Fruit fly (Drosophila melanogaster) whole organism, embryonic: Measurements from ENCODE around the gene CG11367.

ENCODE experiments used
- Abd-B ChIP-seq: fragments of 200-800 bp; sonication (Bioruptor generic); optimal IDR thresholded peaks from 2 replicates; lab custom pipeline; 2018; ENCODE audit warnings: missing biosample characterization, mild to moderate bottlenecking, missing genetic modification characterization, moderate library complexity
- Adf1 ChIP-seq: fragments of 200-800 bp; sonication (Bioruptor generic); IDR thresholded peaks from 2 replicates; pipeline ENCODE4 v1.3.6; 2022; ENCODE audit warnings: missing biosample characterization, missing genetic modification characterization
- BtbVII ChIP-seq: fragments of 200-800 bp; sonication (Bioruptor generic); optimal IDR thresholded peaks from 3 replicates; lab custom pipeline; 2017; ENCODE audit warnings: missing biosample characterization, mild to moderate bottlenecking, missing genetic modification characterization
- CG10267 ChIP-seq: fragments of 200-800 bp; sonication (Bioruptor generic); optimal IDR thresholded peaks from 2 replicates; lab custom pipeline; 2018; ENCODE audit warnings: missing biosample characterization, mild to moderate bottlenecking, missing genetic modification characterization, moderate library complexity
- CG12769 ChIP-seq: fragments of 200-800 bp; sonication (Bioruptor generic); optimal IDR thresholded peaks from 2 replicates; lab custom pipeline; 2019; ENCODE audit warnings: missing biosample characterization, mild to moderate bottlenecking, missing genetic modification characterization, moderate library complexity
- CG13287 ChIP-seq: fragments of 200-800 bp; sonication (Bioruptor generic); IDR thresholded peaks from 2 replicates; pipeline ENCODE4 v1.3.6; 2022; ENCODE audit warnings: missing biosample characterization, missing genetic modification characterization; ENCODE audit not compliant: partially characterized antibody
- CG14441 ChIP-seq: fragments of 200-800 bp; sonication (Bioruptor generic); IDR thresholded peaks from 2 replicates; pipeline ENCODE4 v1.3.6; 2022; ENCODE audit warnings: missing biosample characterization, missing genetic modification characterization
- CG1602 ChIP-seq: fragments of 200-800 bp; sonication (Bioruptor generic); optimal IDR thresholded peaks from 3 replicates; lab custom pipeline; 2016; ENCODE audit warnings: missing biosample characterization, missing genetic modification characterization
- CG16779 ChIP-seq: fragments of 200-800 bp; sonication (Bioruptor generic); IDR thresholded peaks from 2 replicates; pipeline ENCODE4 v1.3.6; 2022; ENCODE audit warnings: missing biosample characterization, missing genetic modification characterization
- CG16815 ChIP-seq: fragments of 200-800 bp; sonication (Bioruptor generic); optimal IDR thresholded peaks from 3 replicates; lab custom pipeline; 2017; ENCODE audit warnings: missing biosample characterization, mild to moderate bottlenecking, missing genetic modification characterization
- CG1832 ChIP-seq: fragments of 200-800 bp; sonication (Bioruptor generic); optimal IDR thresholded peaks from 2 replicates; lab custom pipeline; 2017; ENCODE audit warnings: missing biosample characterization, mild to moderate bottlenecking, missing genetic modification characterization, inconsistent platforms
- CG18619 ChIP-seq: fragments of 200-800 bp; sonication (Bioruptor generic); optimal IDR thresholded peaks from 3 replicates; lab custom pipeline; 2017; ENCODE audit warnings: missing biosample characterization, mild to moderate bottlenecking, missing genetic modification characterization
- CG2199 ChIP-seq: fragments of 200-800 bp; sonication (Bioruptor generic); IDR thresholded peaks from 3 replicates; pipeline ENCODE4 v1.3.6; 2022; ENCODE audit warnings: missing biosample characterization, missing genetic modification characterization
- CG30020 ChIP-seq: fragments of 200-800 bp; optimal IDR thresholded peaks from 2 replicates; lab custom pipeline; 2019; ENCODE audit warnings: missing biosample characterization, mild to moderate bottlenecking, missing genetic modification characterization, moderate library complexity
- CG31224 ChIP-seq: fragments of 200-800 bp; sonication (Bioruptor generic); IDR thresholded peaks from 2 replicates; pipeline ENCODE4 v1.3.6; 2022; ENCODE audit warnings: missing biosample characterization, missing genetic modification characterization
- CG32767 ChIP-seq: fragments of 200-800 bp; sonication (Bioruptor generic); IDR thresholded peaks from 2 replicates; pipeline ENCODE4 v1.3.6; 2022; ENCODE audit warnings: missing biosample characterization, missing genetic modification characterization
- CG43689 ChIP-seq: fragments of 200-800 bp; sonication (Bioruptor generic); IDR thresholded peaks from 2 replicates; pipeline ENCODE4 v1.3.6; 2022; ENCODE audit warnings: missing biosample characterization, missing genetic modification characterization
- CG4730 ChIP-seq: fragments of 200-800 bp; sonication (Bioruptor generic); IDR thresholded peaks from 2 replicates; pipeline ENCODE4 v1.3.6; 2022; ENCODE audit warnings: missing biosample characterization, missing genetic modification characterization
- CG5180 ChIP-seq: fragments of 200-800 bp; sonication (Bioruptor generic); optimal IDR thresholded peaks from 3 replicates; lab custom pipeline; 2017; ENCODE audit warnings: missing biosample characterization, missing genetic modification characterization, mild to moderate bottlenecking, moderate library complexity, missing genetic modification reagents
- Dll ChIP-seq: fragments of 200-800 bp; sonication (Bioruptor generic); IDR thresholded peaks from 4 replicates; pipeline ENCODE4 v1.3.6; 2022; ENCODE audit warnings: missing biosample characterization, missing genetic modification characterization; ENCODE audit not compliant: partially characterized antibody
- Dp ChIP-seq: fragments of 200-800 bp; sonication (Bioruptor generic); optimal IDR thresholded peaks from 2 replicates; lab custom pipeline; 2018; ENCODE audit warnings: missing biosample characterization, mild to moderate bottlenecking, missing genetic modification characterization, moderate library complexity
- Hand ChIP-seq: fragments of 200-800 bp; sonication (Bioruptor generic); optimal IDR thresholded peaks from 2 replicates; lab custom pipeline; 2017; ENCODE audit warnings: mild to moderate bottlenecking, missing biosample characterization, missing genetic modification reagents, missing genetic modification characterization
- Hr51 ChIP-seq, 2 experiments: fragments of 200-800 bp; sonication (Bioruptor generic); optimal IDR thresholded peaks; 2 replicates in 1 of 2; 3 replicates in 1 of 2; lab custom pipeline; 2016 to 2018; ENCODE audit warnings: missing biosample characterization in 2 of 2, missing genetic modification characterization in 2 of 2, mild to moderate bottlenecking in 1 of 2, moderate library complexity in 1 of 2
- Nf-YB ChIP-seq: fragments of 200-800 bp; sonication (Bioruptor generic); optimal IDR thresholded peaks from 3 replicates; lab custom pipeline; 2019; ENCODE audit warnings: missing biosample characterization, mild to moderate bottlenecking, missing genetic modification characterization, moderate library complexity
- Nf-YC ChIP-seq: fragments of 200-800 bp; optimal IDR thresholded peaks from 3 replicates; lab custom pipeline; 2019; ENCODE audit warnings: missing biosample characterization, mild to moderate bottlenecking, missing genetic modification characterization, moderate library complexity
- Rfx ChIP-seq: fragments of 200-800 bp; sonication (Bioruptor generic); IDR thresholded peaks from 2 replicates; pipeline ENCODE4 v1.3.6; 2022; ENCODE audit warnings: missing biosample characterization, missing genetic modification characterization
- Side ChIP-seq: fragments of 200-800 bp; sonication (Bioruptor generic); optimal IDR thresholded peaks from 2 replicates; lab custom pipeline; 2016; ENCODE audit warnings: missing biosample characterization, missing genetic modification characterization
- Trl ChIP-seq, 3 experiments: fragments of >200 bp in 2 of 3; fragments of 200-800 bp in 1 of 3; sonication (Bioruptor generic) in 1 of 3; optimal IDR thresholded peaks; 2 replicates in 1 of 3; 3 replicates in 2 of 3; lab custom pipeline; 2016 to 2017; ENCODE audit warnings: missing biosample characterization in 1 of 3, missing genetic modification characterization in 1 of 3
- Xrp1 ChIP-seq: fragments of 200-800 bp; sonication (Bioruptor generic); IDR thresholded peaks from 2 replicates; pipeline ENCODE4 v1.3.6; 2022; ENCODE audit warnings: missing biosample characterization, missing genetic modification characterization
- chif ChIP-seq, 2 experiments: fragments of 200-800 bp; sonication (Bioruptor generic); optimal IDR thresholded peaks; 3 replicates each; lab custom pipeline; 2016; ENCODE audit warnings: missing biosample characterization in 2 of 2, missing genetic modification characterization in 2 of 2
- chm ChIP-seq: fragments of 200-800 bp; sonication (Bioruptor generic); IDR thresholded peaks from 2 replicates; pipeline ENCODE4 v1.3.6; 2022; ENCODE audit warnings: missing biosample characterization, missing genetic modification characterization
- ci ChIP-seq: fragments of 200-800 bp; sonication (Bioruptor generic); IDR thresholded peaks from 3 replicates; pipeline ENCODE4 v1.3.6; 2022; ENCODE audit warnings: missing biosample characterization, missing genetic modification characterization
- da ChIP-seq: fragments of 200-800 bp; sonication (Bioruptor generic); optimal IDR thresholded peaks from 2 replicates; lab custom pipeline; 2016; ENCODE audit warnings: missing biosample characterization, missing genetic modification characterization
- danr ChIP-seq: fragments of 200-800 bp; sonication (Bioruptor generic); IDR thresholded peaks from 2 replicates; pipeline ENCODE4 v1.3.6; 2022; ENCODE audit warnings: missing biosample characterization, missing genetic modification characterization
- eve ChIP-seq, 2 experiments: fragments of >200 bp; optimal IDR thresholded peaks; 2 replicates each; lab custom pipeline; 2017; ENCODE audit warnings: missing biosample characterization in 2 of 2, missing genetic modification characterization in 2 of 2
- ewg ChIP-seq: fragments of 200-800 bp; sonication (Bioruptor generic); optimal IDR thresholded peaks from 3 replicates; lab custom pipeline; 2017; ENCODE audit warnings: mild to moderate bottlenecking, missing biosample characterization, missing genetic modification reagents, missing genetic modification characterization
- fu2 ChIP-seq: fragments of 200-800 bp; sonication (Bioruptor generic); optimal IDR thresholded peaks from 2 replicates; lab custom pipeline; 2016; ENCODE audit warnings: missing biosample characterization, missing genetic modification characterization
- gfzf ChIP-seq: fragments of 200-800 bp; sonication (Bioruptor generic); optimal IDR thresholded peaks from 2 replicates; lab custom pipeline; 2016; ENCODE audit warnings: missing biosample characterization, mild to moderate bottlenecking, missing genetic modification characterization, moderate library complexity
- hbn ChIP-seq: fragments of 200-800 bp; sonication (Bioruptor generic); IDR thresholded peaks from 2 replicates; pipeline ENCODE4 v1.3.6; 2022; ENCODE audit warnings: missing biosample characterization, missing genetic modification characterization; ENCODE audit not compliant: partially characterized antibody
- lov ChIP-seq, 2 experiments: fragments of 200-800 bp in 1 of 2; fragments of >200 bp in 1 of 2; sonication (Bioruptor generic) in 1 of 2; IDR thresholded peaks in 1 of 2; optimal IDR thresholded peaks in 1 of 2; 2 replicates in 1 of 2; 3 replicates in 1 of 2; pipeline versions ENCODE4 v1.3.6 to Lab custom; 2017 to 2022; ENCODE audit warnings: missing biosample characterization in 1 of 2, missing genetic modification characterization in 1 of 2
- nmo ChIP-seq: fragments of 200-800 bp; sonication (Bioruptor generic); optimal IDR thresholded peaks from 2 replicates; lab custom pipeline; 2018; ENCODE audit warnings: missing biosample characterization, mild to moderate bottlenecking, missing genetic modification characterization, moderate library complexity
- phol ChIP-seq: fragments of 200-800 bp; sonication (Bioruptor generic); optimal IDR thresholded peaks from 3 replicates; lab custom pipeline; 2018; ENCODE audit warnings: missing biosample characterization, mild to moderate bottlenecking, missing genetic modification characterization, moderate library complexity
- pros ChIP-seq: fragments of 200-800 bp; sonication (Bioruptor generic); optimal IDR thresholded peaks from 3 replicates; lab custom pipeline; 2019; ENCODE audit warnings: missing biosample characterization, mild to moderate bottlenecking, missing genetic modification characterization, moderate library complexity
- sd ChIP-seq: fragments of 200-800 bp; sonication (Bioruptor generic); optimal IDR thresholded peaks from 3 replicates; lab custom pipeline; 2018; ENCODE audit warnings: missing biosample characterization, mild to moderate bottlenecking, missing genetic modification characterization, moderate library complexity
- twi ChIP-seq: fragments of 200-800 bp; optimal IDR thresholded peaks from 2 replicates; lab custom pipeline; 2019; ENCODE audit warnings: missing biosample characterization, mild to moderate bottlenecking, missing genetic modification characterization, moderate library complexity
- vfl ChIP-seq: fragments of 200-800 bp; sonication (Bioruptor generic); optimal IDR thresholded peaks from 2 replicates; lab custom pipeline; 2016; ENCODE audit warnings: missing biosample characterization, missing genetic modification characterization
- wor ChIP-seq: fragments of 200-800 bp; sonication (Bioruptor generic); IDR thresholded peaks from 2 replicates; pipeline ENCODE4 v1.3.6; 2022; ENCODE audit warnings: missing biosample characterization, missing genetic modification characterization
- yki ChIP-seq: fragments of >200 bp; optimal IDR thresholded peaks from 3 replicates; lab custom pipeline; 2018

Gene CG11367

DNA sequence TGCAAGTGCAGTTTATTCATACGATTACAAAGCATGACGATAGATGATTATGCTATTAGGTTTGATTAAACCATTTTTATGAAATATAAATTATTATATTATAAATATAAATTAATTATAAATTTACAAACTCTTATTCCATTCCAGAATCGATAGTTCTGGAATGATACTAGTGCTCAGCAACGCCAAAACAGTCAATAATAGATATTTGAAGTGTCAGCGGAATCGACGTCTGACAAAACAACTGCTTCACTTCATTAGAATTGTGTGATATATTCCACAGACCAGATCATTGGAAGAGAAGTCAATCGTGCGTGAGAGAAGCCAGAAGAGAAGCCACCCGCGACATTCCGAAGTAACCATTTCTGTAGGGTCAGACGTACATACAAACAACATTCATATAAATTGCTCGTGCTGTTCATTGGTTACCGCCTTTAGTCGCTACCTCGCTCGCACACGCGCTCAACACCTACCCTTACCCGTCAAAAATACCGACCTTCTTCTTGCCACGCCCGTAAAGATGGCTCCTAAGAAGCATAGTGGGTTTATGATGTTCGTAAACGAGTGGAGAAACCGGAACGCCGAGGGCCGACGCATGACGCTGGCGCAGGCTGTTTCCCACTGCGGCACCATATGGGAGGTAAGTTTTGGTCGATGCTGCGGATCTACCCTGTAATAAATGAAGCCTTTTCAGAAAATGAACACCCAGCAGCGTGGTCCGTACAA is 3.7 kb upstream of the CG11367 start (continued):
- TF ChIP-seq CG31224 (GFP tag; lab: Robert Waterston, UW) (no peak), hbn (GFP tag; lab: Robert Waterston, UW) (no peak), ci (GFP tag; lab: Robert Waterston, UW) (0 out of 3 replicates have a peak, but pooled peaks have one; percentile 34), CG14441 (GFP tag; lab: Robert Waterston, UW) (no peak), Hand (no peak), phol (tag; lab: Kevin White, UChicago) (peak; percentile 25), nmo (GFP tag; lab: Kevin White, UChicago) (no peak), Nf-YC (tag; lab: Kevin White, UChicago) (peak; percentile 96), CG1602 (GFP tag; lab: Kevin White, UChicago) (no peak), gfzf (GFP tag; lab: Kevin White, UChicago) (no peak), chm (no peak), Trl (optimal IDR thresholded peaks at IDR 0.05; lab: Kevin White, UChicago) (peak; percentile 19 to 28), Trl (GFP tag; optimal IDR thresholded peaks at IDR 0.05; lab: Kevin White, UChicago) (no peak), sd (tag; lab: Kevin White, UChicago) (peak; percentile 81), CG4730 (GFP tag; lab: Robert Waterston, UW) (no peak), CG16815 (no peak), wor (GFP tag; lab: Robert Waterston, UW) (no peak), CG13287 (GFP tag; lab: Robert Waterston, UW) (peak; percentile 36), pros (GFP tag; lab: Kevin White, UChicago) (peak; percentile 90), CG18619 (no peak), Abd-B (GFP tag; lab: Kevin White, UChicago) (no peak), Nf-YB (GFP tag; lab: Kevin White, UChicago) (peak; percentile 97), eve (GFP tag; optimal IDR thresholded peaks at IDR 0.05; lab: Kevin White, UChicago) (no peak), CG2199 (GFP tag; lab: Robert Waterston, UW) (peak; percentile 75; the same call in 1 of the 3 replicates), CG5180 (GFP tag; lab: Kevin White, UChicago) (no peak), lov (optimal IDR thresholded peaks at IDR 0.05; lab: Kevin White, UChicago) (no peak), lov (GFP tag; IDR thresholded peaks at IDR 0.05; lab: Robert Waterston, UW) (no peak), twi (peak; percentile 87), Xrp1 (GFP tag; lab: Robert Waterston, UW) (no peak), CG30020 (tag; lab: Kevin White, UChicago) (peak; percentile 3), vfl (GFP tag; lab: Kevin White, UChicago) (no peak), CG43689 (GFP tag; lab: Robert Waterston, UW) (no peak), yki (lab: Kevin White, UChicago) (no peak), CG1832 (peak; percentile 30), Dp (GFP tag; lab: Kevin White, UChicago) (no peak), Hr51 (GFP tag; optimal IDR thresholded peaks at IDR 0.05; lab: Kevin White, UChicago) (no peak), BtbVII (GFP tag; lab: Kevin White, UChicago) (no peak), CG32767 (GFP tag; lab: Robert Waterston, UW) (no peak), ewg (GFP tag; lab: Kevin White, UChicago) (peak; percentile 13), Side (GFP tag; lab: Kevin White, UChicago) (no peak), Adf1 (0 out of 2 replicates have a peak, but pooled peaks have one; percentile 27), Dll (0 out of 4 replicates have a peak, but pooled peaks have one; percentile 27), da (GFP tag; lab: Kevin White, UChicago) (no peak), CG10267 (tag; lab: Kevin White, UChicago) (peak; percentile 58), danr (GFP tag; lab: Robert Waterston, UW) (no peak), Rfx (GFP tag; lab: Robert Waterston, UW) (peak; percentile 16; the same call in 1 of the 2 replicates), chif (GFP tag; optimal IDR thresholded peaks at IDR 0.05; lab: Kevin White, UChicago) (no peak), CG12769 (tag; lab: Kevin White, UChicago) (no peak), CG16779 (GFP tag; lab: Robert Waterston, UW) (no peak), fu2 (GFP tag; lab: Kevin White, UChicago) (no peak)
